Fruit fly (Drosophila melanogaster): Measurements from ENCODE around the gene CG34376.

dm6 chr3R:22405639-22406038 is 42.3 kb upstream of the CG34376 start, which contains the start of gene CG13855:
- TF ChIP-seq Adf1 (GFP tag; IDR thresholded peaks at IDR 0.05) (no peak), stc (GFP tag; IDR thresholded peaks at IDR 0.05) (no peak), sisA (GFP tag; IDR thresholded peaks at IDR 0.05) (no peak), CG33557 (GFP tag; optimal IDR thresholded peaks at IDR 0.05) (no peak), prd (optimal IDR thresholded peaks at IDR 0.05) (no peak), prd (GFP tag; IDR thresholded peaks at IDR 0.05) (no peak), mld (GFP tag; IDR thresholded peaks at IDR 0.05; ENCODE audit: partially characterized antibody) (no peak), chinmo (GFP tag; IDR thresholded peaks at IDR 0.05; ENCODE audit: partially characterized antibody) (no peak)
